Worm (Caenorhabditis elegans) whole organism, L1 larva: ENCODE results near the gene Y44A6D.6.

Experiments used
- C04F5.9 ChIP-seq: sonication (generic microtip); optimal IDR thresholded peaks from 2 replicates; lab custom pipeline; 2016; ENCODE audit warnings: missing genetic modification characterization, missing compliant biosample characterization
- C16A3.4 ChIP-seq: fragments of 150-350 bp; optimal IDR thresholded peaks from 2 replicates; lab custom pipeline; 2014; ENCODE audit warnings: missing biosample characterization, missing genetic modification characterization
- C34B4.2 ChIP-seq: sonication (generic microtip); optimal IDR thresholded peaks from 2 replicates; lab custom pipeline; 2017; ENCODE audit warnings: mild to moderate bottlenecking, missing genetic modification characterization, missing compliant biosample characterization
- F16B12.6 ChIP-seq: fragments of 150-350 bp; optimal IDR thresholded peaks from 2 replicates; lab custom pipeline; 2014; ENCODE audit warnings: missing biosample characterization, missing genetic modification characterization
- Y116A8C.19 ChIP-seq: sonication (generic microtip); optimal IDR thresholded peaks from 2 replicates; lab custom pipeline; 2016; ENCODE audit warnings: missing compliant biosample characterization, missing genetic modification characterization, borderline replicate concordance
- aha-1 ChIP-seq: fragments of 150-350 bp; optimal IDR thresholded peaks from 2 replicates; lab custom pipeline; 2014; ENCODE audit warnings: missing biosample characterization, missing genetic modification characterization
- ama-1 ChIP-seq: fragments of 150-350 bp; optimal IDR thresholded peaks from 2 replicates; lab custom pipeline; 2014
- blmp-1 ChIP-seq: fragments of 150-350 bp; optimal IDR thresholded peaks from 2 replicates; lab custom pipeline; 2014; ENCODE audit warnings: missing biosample characterization, missing genetic modification characterization
- ceh-63 ChIP-seq: fragments of 200-800 bp; sonication (Bioruptor generic); optimal IDR thresholded peaks from 2 replicates; lab custom pipeline; 2018; ENCODE audit warnings: mild to moderate bottlenecking, missing genetic modification characterization, missing compliant biosample characterization
- ceh-82 ChIP-seq, 3 experiments: fragments of 150-350 bp in 1 of 3; sonication (generic microtip) in 2 of 3; optimal IDR thresholded peaks; 2 replicates each; lab custom pipeline; 2014 to 2017; ENCODE audit warnings: missing biosample characterization in 3 of 3, missing genetic modification characterization in 3 of 3
- ceh-90 ChIP-seq: sonication (generic microtip); optimal IDR thresholded peaks from 2 replicates; lab custom pipeline; 2016; ENCODE audit warnings: missing genetic modification characterization, missing compliant biosample characterization
- dsc-1 ChIP-seq: sonication (generic microtip); optimal IDR thresholded peaks from 2 replicates; lab custom pipeline; 2016; ENCODE audit warnings: mild to moderate bottlenecking, missing genetic modification characterization, missing compliant biosample characterization
- efl-1 ChIP-seq, 4 experiments: fragments of 150-350 bp; optimal IDR thresholded peaks in 3 of 4; peaks in 1 of 4; 1 replicate in 1 of 4; 2 replicates in 3 of 4; lab custom pipeline; 2014; ENCODE audit warnings: missing biosample characterization in 2 of 4, missing genetic modification characterization in 2 of 4, missing genetic modification reagents in 2 of 4
- egl-13 ChIP-seq: sonication (generic microtip); optimal IDR thresholded peaks from 2 replicates; lab custom pipeline; 2016; ENCODE audit warnings: missing genotype, missing genetic modification reagents, missing genetic modification characterization, missing compliant biosample characterization
- egl-27 ChIP-seq, 2 experiments: fragments of 150-350 bp in 1 of 2; sonication (generic microtip); optimal IDR thresholded peaks; 3 replicates each; lab custom pipeline; 2017 to 2018; ENCODE audit warnings: missing biosample characterization in 2 of 2, missing genetic modification characterization in 2 of 2, missing genetic modification reagents in 2 of 2
- elt-2 ChIP-seq: sonication (generic microtip); optimal IDR thresholded peaks from 2 replicates; lab custom pipeline; 2016; ENCODE audit warnings: missing genetic modification characterization, mild to moderate bottlenecking, inconsistent platforms, missing compliant biosample characterization, missing genetic modification reagents
- ets-5 ChIP-seq: fragments of 200-800 bp; sonication (Bioruptor generic); IDR thresholded peaks from 2 replicates; pipeline ENCODE4 v1.3.6; 2022; ENCODE audit warnings: missing genetic modification characterization, missing compliant biosample characterization
- fkh-10 ChIP-seq: sonication (generic microtip); optimal IDR thresholded peaks from 2 replicates; lab custom pipeline; 2017; ENCODE audit warnings: missing biosample characterization, missing genetic modification reagents, missing genetic modification characterization
- hlh-17 ChIP-seq: fragments of 200-800 bp; sonication (Bioruptor generic); optimal IDR thresholded peaks from 2 replicates; lab custom pipeline; 2018; ENCODE audit warnings: missing genetic modification characterization, mild to moderate bottlenecking, missing compliant biosample characterization, moderate library complexity, borderline replicate concordance
- hlh-4 ChIP-seq: sonication (generic microtip); optimal IDR thresholded peaks from 2 replicates; lab custom pipeline; 2016; ENCODE audit warnings: mild to moderate bottlenecking, missing genetic modification characterization, missing compliant biosample characterization
- isw-1 ChIP-seq: fragments of 200-800 bp; sonication (Bioruptor generic); IDR thresholded peaks from 2 replicates; pipeline ENCODE4 v1.3.6; 2022; ENCODE audit warnings: missing genetic modification characterization, missing compliant biosample characterization
- jun-1 ChIP-seq: fragments of 150-350 bp; optimal IDR thresholded peaks from 2 replicates; lab custom pipeline; 2014; ENCODE audit warnings: missing biosample characterization, missing genetic modification reagents, missing genetic modification characterization
- lin-13 ChIP-seq: fragments of 150-350 bp; optimal IDR thresholded peaks from 2 replicates; lab custom pipeline; 2014; ENCODE audit warnings: missing biosample characterization, missing genetic modification reagents, missing genetic modification characterization
- lin-14 ChIP-seq: fragments of 200-800 bp; sonication (Bioruptor generic); optimal IDR thresholded peaks from 2 replicates; lab custom pipeline; 2018; ENCODE audit warnings: mild to moderate bottlenecking, missing genetic modification characterization, moderate library complexity, missing compliant biosample characterization
- lin-15B ChIP-seq: fragments of 150-350 bp; sonication (generic microtip); optimal IDR thresholded peaks from 3 replicates; lab custom pipeline; 2014; ENCODE audit warnings: missing biosample characterization, missing genetic modification characterization
- lin-35 ChIP-seq, 2 experiments: fragments of 150-350 bp; optimal IDR thresholded peaks; 2 replicates each; lab custom pipeline; 2014; ENCODE audit warnings: missing biosample characterization in 2 of 2, missing genetic modification characterization in 2 of 2, missing genetic modification reagents in 2 of 2
- lsy-2 ChIP-seq, 2 experiments: fragments of 150-350 bp; optimal IDR thresholded peaks; 2 replicates each; lab custom pipeline; 2014; ENCODE audit warnings: missing biosample characterization in 2 of 2, missing genetic modification characterization in 2 of 2
- mdl-1 ChIP-seq, 2 experiments: fragments of 150-350 bp; optimal IDR thresholded peaks; 2 replicates each; lab custom pipeline; 2014 to 2017; ENCODE audit warnings: missing biosample characterization in 2 of 2, missing genetic modification characterization in 2 of 2, inconsistent platforms in 1 of 2
- mep-1 ChIP-seq: fragments of 150-350 bp; optimal IDR thresholded peaks from 2 replicates; lab custom pipeline; 2014; ENCODE audit warnings: missing biosample characterization, missing genetic modification characterization
- nhr-19 ChIP-seq: fragments of 200-800 bp; sonication (Bioruptor generic); conservative IDR thresholded peaks from 2 replicates; pipeline ENCODE4 v1.3.6; 2022; ENCODE audit warnings: missing genetic modification characterization, missing compliant biosample characterization
- nhr-20 ChIP-seq: sonication (generic microtip); optimal IDR thresholded peaks from 2 replicates; lab custom pipeline; 2016; ENCODE audit warnings: mild to moderate bottlenecking, missing genetic modification characterization, missing compliant biosample characterization
- nhr-237 ChIP-seq: fragments of 150-350 bp; optimal IDR thresholded peaks from 2 replicates; lab custom pipeline; 2014; ENCODE audit warnings: missing biosample characterization, missing genetic modification characterization
- nhr-71 ChIP-seq: sonication (generic microtip); optimal IDR thresholded peaks from 2 replicates; lab custom pipeline; 2016; ENCODE audit warnings: mild to moderate bottlenecking, missing genetic modification characterization, moderate library complexity, missing compliant biosample characterization
- nhr-76 ChIP-seq: sonication (generic microtip); optimal IDR thresholded peaks from 2 replicates; lab custom pipeline; 2017; ENCODE audit warnings: missing biosample characterization, missing genetic modification characterization
- nhr-77 ChIP-seq: fragments of 150-350 bp; optimal IDR thresholded peaks from 2 replicates; lab custom pipeline; 2014; ENCODE audit warnings: missing biosample characterization, missing genetic modification characterization
- nhr-85 ChIP-seq: sonication (generic microtip); peaks from one replicate; lab custom pipeline; 2016; ENCODE audit warnings: missing genetic modification characterization, inconsistent platforms, missing compliant biosample characterization
- pqm-1 ChIP-seq: sonication (generic microtip); optimal IDR thresholded peaks from 3 replicates; lab custom pipeline; 2017; ENCODE audit warnings: missing biosample characterization, missing genetic modification characterization
- rnt-1 ChIP-seq: sonication (generic microtip); optimal IDR thresholded peaks from 2 replicates; lab custom pipeline; 2016; ENCODE audit warnings: mild to moderate bottlenecking, missing genetic modification characterization, moderate library complexity, missing compliant biosample characterization
- skn-1 ChIP-seq: fragments of 150-350 bp; optimal IDR thresholded peaks from 2 replicates; lab custom pipeline; 2014; ENCODE audit warnings: missing biosample characterization, missing genetic modification characterization
- snpc-4 ChIP-seq: fragments of 150-350 bp; optimal IDR thresholded peaks from 2 replicates; lab custom pipeline; 2014; ENCODE audit warnings: missing biosample characterization, missing genetic modification characterization
- snu-23 ChIP-seq: sonication (generic microtip); optimal IDR thresholded peaks from 2 replicates; lab custom pipeline; 2016; ENCODE audit warnings: missing genetic modification characterization, missing compliant biosample characterization
- sox-4 ChIP-seq: sonication (generic microtip); optimal IDR thresholded peaks from 2 replicates; lab custom pipeline; 2016; ENCODE audit warnings: missing genetic modification characterization, missing compliant biosample characterization
- sup-37 ChIP-seq: fragments of 200-800 bp; sonication (Bioruptor generic); optimal IDR thresholded peaks from 2 replicates; lab custom pipeline; 2018; ENCODE audit warnings: mild to moderate bottlenecking, missing genetic modification characterization, missing compliant biosample characterization
- tbx-2 ChIP-seq: sonication (generic microtip); optimal IDR thresholded peaks from 2 replicates; lab custom pipeline; 2016; ENCODE audit warnings: missing genetic modification characterization, missing compliant biosample characterization
- tlp-1 ChIP-seq: fragments of 150-350 bp; optimal IDR thresholded peaks from 2 replicates; lab custom pipeline; 2014; ENCODE audit warnings: missing biosample characterization, missing genetic modification characterization
- unc-130 ChIP-seq: fragments of 150-350 bp; optimal IDR thresholded peaks from 2 replicates; lab custom pipeline; 2017; ENCODE audit warnings: missing biosample characterization, missing genetic modification characterization, inconsistent platforms
- unc-30 ChIP-seq: sonication (generic microtip); optimal IDR thresholded peaks from 2 replicates; lab custom pipeline; 2017; ENCODE audit warnings: missing biosample characterization, missing genetic modification characterization
- unc-86 ChIP-seq: sonication (generic microtip); optimal IDR thresholded peaks from 2 replicates; lab custom pipeline; 2016; ENCODE audit warnings: missing genetic modification characterization, missing compliant biosample characterization
- xbp-1 ChIP-seq: sonication (generic microtip); optimal IDR thresholded peaks from 2 replicates; lab custom pipeline; 2016; ENCODE audit warnings: missing genetic modification characterization, missing compliant biosample characterization
- zag-1 ChIP-seq: fragments of 150-350 bp; optimal IDR thresholded peaks from 2 replicates; lab custom pipeline; 2014; ENCODE audit warnings: missing biosample characterization, missing genetic modification characterization
- zip-4 ChIP-seq: fragments of 200-800 bp; sonication (Bioruptor generic); optimal IDR thresholded peaks from 2 replicates; lab custom pipeline; 2018; ENCODE audit warnings: mild to moderate bottlenecking, missing genetic modification characterization, moderate library complexity, missing compliant biosample characterization
- ztf-11 ChIP-seq, 2 experiments: sonication (generic microtip); optimal IDR thresholded peaks; 2 replicates each; lab custom pipeline; 2016 to 2017; ENCODE audit warnings: missing genetic modification characterization in 2 of 2, missing biosample characterization in 1 of 2, missing compliant biosample characterization in 1 of 2

The Y44A6D.6 gene

ce11 chrV:20831867-20832266 is 24.7 kb downstream of the Y44A6D.6 start:
- TF ChIP-seq blmp-1 (peak; percentile 58), snu-23 (GFP tag; lab: Kevin White, UChicago) (peak; percentile 16), lin-35 (GFP tag; optimal IDR thresholded peaks at IDR 0.05; lab: Kevin White, UChicago) (peak in 1 of 2 experiments; percentile 32), xbp-1 (tag; lab: Kevin White, UChicago) (no peak), lsy-2 (tag; optimal IDR thresholded peaks at IDR 0.05; lab: Kevin White, UChicago) (peak in 1 of 2 experiments; percentile 31), lin-14 (peak; percentile 21), nhr-20 (peak; percentile 4), nhr-85 (tag; lab: Kevin White, UChicago) (peak; percentile 34), lin-13 (GFP tag; lab: Kevin White, UChicago) (no peak), efl-1 (optimal IDR thresholded peaks at IDR 0.05; lab: Kevin White, UChicago) (no peak), efl-1 (GFP tag; optimal IDR thresholded peaks at IDR 0.05 in 1 of 2; lab: Kevin White, UChicago) (no peak), elt-2 (peak; percentile 40), nhr-77 (tag; lab: Kevin White, UChicago) (no peak), mdl-1 (tag; optimal IDR thresholded peaks at IDR 0.05; lab: Kevin White, UChicago) (peak in 1 of 2 experiments; percentile 18)

ce11 chrV:20832554-20832963 is 25.4 kb downstream of the Y44A6D.6 start:
- peak; percentile 22 for TF ChIP-seq C16A3.4 (tag; lab: Kevin White, UChicago)
- TF ChIP-seq isw-1 (GFP tag; lab: Robert Waterston, UW), result peak; percentile 46; the same call in 1 of the 2 replicates
- no peak for TF ChIP-seq ets-5 (GFP tag; lab: Robert Waterston, UW)
- TF ChIP-seq hlh-17 (GFP tag; lab: Kevin White, UChicago), result no peak
- no peak for TF ChIP-seq zag-1 (tag; lab: Kevin White, UChicago)
- no peak for TF ChIP-seq nhr-20
- TF ChIP-seq nhr-71 (tag; lab: Kevin White, UChicago), result peak; percentile 54
- no peak for TF ChIP-seq rnt-1 (tag; lab: Kevin White, UChicago)
- no peak for TF ChIP-seq unc-130 (tag; lab: Kevin White, UChicago)
- TF ChIP-seq ceh-82 (tag; optimal IDR thresholded peaks at IDR 0.05; lab: Kevin White, UChicago), result peak in 2 of 3 experiments; percentile 5 to 13
- no peak for TF ChIP-seq zip-4 (GFP tag; lab: Kevin White, UChicago)
- TF ChIP-seq unc-86 (tag; lab: Kevin White, UChicago), result no peak
- no peak for TF ChIP-seq unc-30 (tag; lab: Kevin White, UChicago)
- TF ChIP-seq ztf-11 (tag; optimal IDR thresholded peaks at IDR 0.05; lab: Kevin White, UChicago), result no peak
- TF ChIP-seq ama-1 (lab: Kevin White, UChicago), result no peak
- TF ChIP-seq mep-1 (tag; lab: Kevin White, UChicago), result peak; percentile 19
- no peak for TF ChIP-seq jun-1
- no peak for TF ChIP-seq skn-1 (tag; lab: Kevin White, UChicago)
- TF ChIP-seq mdl-1 (tag; optimal IDR thresholded peaks at IDR 0.05; lab: Kevin White, UChicago), result no peak
- TF ChIP-seq egl-13 (tag; lab: Kevin White, UChicago), result peak; percentile 4
- TF ChIP-seq nhr-76 (tag; lab: Kevin White, UChicago), result no peak
- no peak for TF ChIP-seq F16B12.6 (tag; lab: Kevin White, UChicago)
- no peak for TF ChIP-seq fkh-10 (GFP tag; lab: Kevin White, UChicago)
- no peak for TF ChIP-seq nhr-77 (tag; lab: Kevin White, UChicago)
- TF ChIP-seq sox-4 (tag; lab: Kevin White, UChicago), result no peak
- TF ChIP-seq sup-37, result no peak
- TF ChIP-seq Y116A8C.19 (tag; lab: Kevin White, UChicago), result no peak
- no peak for TF ChIP-seq C04F5.9 (tag; lab: Kevin White, UChicago)
- no peak for TF ChIP-seq lin-35 (GFP tag; optimal IDR thresholded peaks at IDR 0.05; lab: Kevin White, UChicago)
- TF ChIP-seq nhr-19 (GFP tag; lab: Robert Waterston, UW), result peak; percentile 16; the same call in 1 of the 2 replicates
- no peak for TF ChIP-seq egl-27 (tag; optimal IDR thresholded peaks at IDR 0.05; lab: Kevin White, UChicago)
- TF ChIP-seq dsc-1 (tag; lab: Kevin White, UChicago), result no peak
- no peak for TF ChIP-seq lin-15B (tag; lab: Kevin White, UChicago)
- TF ChIP-seq snpc-4 (tag; lab: Kevin White, UChicago), result no peak
- no peak for TF ChIP-seq tlp-1
- no peak for TF ChIP-seq aha-1 (tag; lab: Kevin White, UChicago)
- TF ChIP-seq ceh-63 (GFP tag; lab: Kevin White, UChicago), result no peak
- TF ChIP-seq pqm-1, result no peak
- TF ChIP-seq tbx-2 (tag; lab: Kevin White, UChicago), result peak; percentile 34
- no peak for TF ChIP-seq C34B4.2 (tag; lab: Kevin White, UChicago)
- no peak for TF ChIP-seq hlh-4 (tag; lab: Kevin White, UChicago)
- no peak for TF ChIP-seq nhr-237 (tag; lab: Kevin White, UChicago)
- TF ChIP-seq blmp-1, result no peak
- TF ChIP-seq ceh-90, result no peak
